1 fruit fly cellular context compared by ENCODE assay signal in the genomic region with DNA sequence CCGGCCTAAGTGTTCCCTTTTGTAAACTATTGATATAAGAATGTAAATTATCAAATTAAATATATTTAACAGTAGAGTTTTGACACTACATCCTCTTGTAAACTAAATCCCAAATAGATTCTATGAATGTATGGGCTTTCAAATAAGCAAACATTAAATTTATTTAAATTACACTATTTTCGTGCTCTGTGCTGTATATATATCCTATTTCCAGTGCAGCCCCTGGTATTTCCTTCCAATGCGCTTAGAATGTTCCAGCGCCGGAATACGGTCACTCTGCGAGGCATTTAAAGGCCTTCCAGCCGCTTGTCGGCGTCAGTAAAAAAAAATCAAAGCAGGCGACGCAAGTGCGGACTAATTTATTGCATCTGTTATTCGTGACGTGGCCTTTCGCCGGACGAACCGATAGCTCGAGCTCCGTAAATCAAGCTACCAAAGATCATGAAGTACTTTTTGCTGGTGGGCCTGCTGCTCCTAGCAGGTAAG.
TF ChIP-seq lines count a peak whose summit lies in the region.

Gene Gp93 (plus strand): TSS at position 291 of the 486 bp plus-strand sequence.

TF ChIP-seq in whole organism, embryonic, 481 proteins besides CTCF, POLR2A, EP300 and RAD21 (continued from another document):
- TF ChIP-seq tap (tag; optimal IDR thresholded peaks at IDR 0.05; lab: Kevin White, UChicago) (peak; percentile 50), Sry-β (GFP tag; optimal IDR thresholded peaks at IDR 0.05; lab: Kevin White, UChicago) (no peak), Kr (GFP tag; optimal IDR thresholded peaks at IDR 0.05; lab: Kevin White, UChicago) (no peak), aop (GFP tag; IDR thresholded peaks at IDR 0.05; lab: Robert Waterston, UW) (no peak), CG15514 (GFP tag; optimal IDR thresholded peaks at IDR 0.05; lab: Kevin White, UChicago) (peak; percentile 13), Dip3 (GFP tag; optimal IDR thresholded peaks at IDR 0.05; lab: Kevin White, UChicago) (peak; percentile 25), CG1603 (tag; optimal IDR thresholded peaks at IDR 0.05; lab: Kevin White, UChicago) (peak; percentile 35), CG8765 (GFP tag; IDR thresholded peaks at IDR 0.05; lab: Robert Waterston, UW) (peak; percentile 34; the same call in 1 of the 2 replicates), CG6813 (GFP tag; optimal IDR thresholded peaks at IDR 0.05; lab: Kevin White, UChicago) (no peak), CG7928 (GFP tag; optimal IDR thresholded peaks at IDR 0.05; lab: Kevin White, UChicago) (peak; percentile 19), CG11093 (GFP tag; IDR thresholded peaks at IDR 0.05; lab: Robert Waterston, UW) (no peak; the same call in 2 of the 3 replicates), CG2120 (GFP tag; optimal IDR thresholded peaks at IDR 0.05; lab: Kevin White, UChicago) (peak; percentile 57), luna (GFP tag; optimal IDR thresholded peaks at IDR 0.05; lab: Kevin White, UChicago) (no peak), Nf-YA (GFP tag; IDR thresholded peaks at IDR 0.05; lab: Robert Waterston, UW) (no peak), pho (GFP tag; optimal IDR thresholded peaks at IDR 0.05; lab: Kevin White, UChicago) (peak; percentile 15), Max (GFP tag; optimal IDR thresholded peaks at IDR 0.05; lab: Kevin White, UChicago) (no peak), wdn (GFP tag; IDR thresholded peaks at IDR 0.05; lab: Robert Waterston, UW) (0 out of 2 replicates have a peak, but pooled peaks have one; percentile 5), CG8290 (GFP tag; optimal IDR thresholded peaks at IDR 0.05; lab: Kevin White, UChicago) (no peak), CG8290 (tag; optimal IDR thresholded peaks at IDR 0.05; lab: Kevin White, UChicago) (peak in 1 of 2 experiments; percentile 59), ci (GFP tag; IDR thresholded peaks at IDR 0.05; lab: Robert Waterston, UW) (peak; percentile 76; the same call in 2 of the 3 replicates), nerfin-2 (GFP tag; IDR thresholded peaks at IDR 0.05; lab: Robert Waterston, UW; ENCODE audit: partially characterized antibody) (no peak), Taf1 (GFP tag; IDR thresholded peaks at IDR 0.05; lab: Robert Waterston, UW) (no peak), sim (GFP tag; IDR thresholded peaks at IDR 0.05; lab: Robert Waterston, UW) (no peak), zf30C (GFP tag; optimal IDR thresholded peaks at IDR 0.05; lab: Kevin White, UChicago) (no peak), nau (GFP tag; optimal IDR thresholded peaks at IDR 0.05; lab: Kevin White, UChicago) (no peak), CG34376 (GFP tag; optimal IDR thresholded peaks at IDR 0.05; lab: Kevin White, UChicago) (peak; percentile 70), CG7556 (GFP tag; optimal IDR thresholded peaks at IDR 0.05; lab: Kevin White, UChicago) (peak; percentile 55), CG9727 (GFP tag; optimal IDR thresholded peaks at IDR 0.05; lab: Kevin White, UChicago) (peak; percentile 52), CG3995 (GFP tag; optimal IDR thresholded peaks at IDR 0.05; lab: Kevin White, UChicago) (no peak), Pdp1 (GFP tag; optimal IDR thresholded peaks at IDR 0.05; lab: Kevin White, UChicago) (peak in 1 of 2 experiments; percentile 34), CG4360 (GFP tag; IDR thresholded peaks at IDR 0.05; lab: Robert Waterston, UW) (no peak; the same call in 1 of the 2 replicates), sug (tag; optimal IDR thresholded peaks at IDR 0.05; lab: Kevin White, UChicago) (peak; percentile 42), CG13287 (GFP tag; IDR thresholded peaks at IDR 0.05; lab: Robert Waterston, UW; ENCODE audit: partially characterized antibody) (peak; percentile 47; the same call in 1 of the 2 replicates), gsb (GFP tag; IDR thresholded peaks at IDR 0.05; lab: Robert Waterston, UW) (no peak), lbe (GFP tag; optimal IDR thresholded peaks at IDR 0.05; lab: Kevin White, UChicago) (peak; percentile 30), E2f2 (GFP tag; IDR thresholded peaks at IDR 0.05; lab: Robert Waterston, UW) (peak; percentile 46), Neu2 (GFP tag; optimal IDR thresholded peaks at IDR 0.05; lab: Kevin White, UChicago; ENCODE audit: borderline replicate concordance) (no peak), CG16815 (GFP tag; optimal IDR thresholded peaks at IDR 0.05; lab: Kevin White, UChicago) (peak; percentile 30), Lim3 (GFP tag; IDR thresholded peaks at IDR 0.05; lab: Robert Waterston, UW) (no peak), CG7271 (tag; optimal IDR thresholded peaks at IDR 0.05; lab: Kevin White, UChicago) (no peak), CG9215 (GFP tag; IDR thresholded peaks at IDR 0.05; lab: Robert Waterston, UW) (peak; percentile 62), CG12391 (tag; optimal IDR thresholded peaks at IDR 0.05; lab: Kevin White, UChicago) (peak; percentile 71), CG13624 (GFP tag; optimal IDR thresholded peaks at IDR 0.05; lab: Kevin White, UChicago) (no peak), rib (GFP tag; IDR thresholded peaks at IDR 0.05; lab: Robert Waterston, UW) (no peak), dati (GFP tag; IDR thresholded peaks at IDR 0.05; lab: Robert Waterston, UW) (no peak), CG10267 (tag; optimal IDR thresholded peaks at IDR 0.05; lab: Kevin White, UChicago) (peak; percentile 44), seq (GFP tag; IDR thresholded peaks at IDR 0.05; lab: Robert Waterston, UW) (peak; percentile 37; the same call in 1 of the 2 replicates), CG12942 (GFP tag; optimal IDR thresholded peaks at IDR 0.05; lab: Kevin White, UChicago) (peak; percentile 49), Dp (GFP tag; optimal IDR thresholded peaks at IDR 0.05; lab: Kevin White, UChicago) (no peak), CHES-1-like (GFP tag; optimal IDR thresholded peaks at IDR 0.05; lab: Kevin White, UChicago) (peak; percentile 55), bbx (GFP tag; IDR thresholded peaks at IDR 0.05; lab: Robert Waterston, UW; ENCODE audit: partially characterized antibody) (peak; percentile 57), CG5953 (GFP tag; IDR thresholded peaks at IDR 0.05; lab: Robert Waterston, UW) (no peak), CG13296 (GFP tag; optimal IDR thresholded peaks at IDR 0.05; lab: Kevin White, UChicago) (peak; percentile 45), MBD-R2 (GFP tag; IDR thresholded peaks at IDR 0.05; lab: Robert Waterston, UW) (peak; percentile 48), CG3838 (GFP tag; optimal IDR thresholded peaks at IDR 0.05; lab: Kevin White, UChicago) (no peak), CG12659 (GFP tag; optimal IDR thresholded peaks at IDR 0.05; lab: Kevin White, UChicago) (peak; percentile 46), CG11247 (GFP tag; IDR thresholded peaks at IDR 0.05; lab: Robert Waterston, UW) (peak; percentile 64), Hr78 (GFP tag; optimal IDR thresholded peaks at IDR 0.05; lab: Kevin White, UChicago) (no peak), CG4820 (GFP tag; optimal IDR thresholded peaks at IDR 0.05; lab: Kevin White, UChicago) (peak; percentile 29), ash1 (GFP tag; optimal IDR thresholded peaks at IDR 0.05; lab: Kevin White, UChicago) (no peak), fd64A (GFP tag; optimal IDR thresholded peaks at IDR 0.05; lab: Kevin White, UChicago) (no peak), sr (GFP tag; IDR thresholded peaks at IDR 0.05; lab: Robert Waterston, UW) (no peak)
